Worm (Caenorhabditis elegans) whole organism, late embryonic: ENCODE results near the gene Y38E10A.33.

ENCODE experiments used
- F13H6.1 ChIP-seq: sonication (generic microtip); optimal IDR thresholded peaks from 2 replicates; lab custom pipeline; 2016; ENCODE audit warnings: missing genetic modification characterization, missing compliant biosample characterization
- ahr-1 ChIP-seq: sonication (generic microtip); optimal IDR thresholded peaks from 2 replicates; lab custom pipeline; 2016; ENCODE audit warnings: missing genetic modification characterization, missing compliant biosample characterization
- ceh-18 ChIP-seq: sonication (generic microtip); optimal IDR thresholded peaks from 2 replicates; lab custom pipeline; 2016; ENCODE audit warnings: missing genetic modification characterization, missing compliant biosample characterization
- fkh-10 ChIP-seq: fragments of 150-350 bp; optimal IDR thresholded peaks from 2 replicates; lab custom pipeline; 2014; ENCODE audit warnings: missing biosample characterization, missing genetic modification reagents, missing genetic modification characterization
- hlh-30 ChIP-seq: sonication (generic microtip); optimal IDR thresholded peaks from 2 replicates; lab custom pipeline; 2017; ENCODE audit warnings: antibody characterized with exemption, missing genetic modification characterization, missing compliant biosample characterization; ENCODE audit not compliant: insufficient read depth
- madf-2 ChIP-seq: sonication (generic microtip); optimal IDR thresholded peaks from 2 replicates; lab custom pipeline; 2017; ENCODE audit warnings: missing genetic modification characterization, missing compliant biosample characterization
- nhr-11 ChIP-seq: fragments of 150-350 bp; optimal IDR thresholded peaks from 2 replicates; lab custom pipeline; 2014; ENCODE audit warnings: missing biosample characterization, missing genetic modification characterization
- pha-4 ChIP-seq: fragments of 150-350 bp; optimal IDR thresholded peaks from 2 replicates; lab custom pipeline; 2018; ENCODE audit warnings: missing biosample characterization, missing genetic modification reagents, missing genetic modification characterization
- pqm-1 ChIP-seq: sonication (generic microtip); optimal IDR thresholded peaks from 2 replicates; lab custom pipeline; 2016; ENCODE audit warnings: missing genetic modification characterization, missing compliant biosample characterization
- syd-9 ChIP-seq: sonication (generic microtip); optimal IDR thresholded peaks from 2 replicates; lab custom pipeline; 2016; ENCODE audit warnings: mild to moderate bottlenecking, missing genetic modification characterization, moderate library complexity, missing compliant biosample characterization
- ttx-3 ChIP-seq: sonication (generic microtip); optimal IDR thresholded peaks from 2 replicates; lab custom pipeline; 2016; ENCODE audit warnings: missing genetic modification reagents, missing genetic modification characterization, missing compliant biosample characterization
- unc-42 ChIP-seq: sonication (generic microtip); optimal IDR thresholded peaks from 2 replicates; lab custom pipeline; 2016; ENCODE audit warnings: missing genotype, missing genetic modification characterization, missing compliant biosample characterization

- TF ChIP-seq F13H6.1 (tag; lab: Kevin White, UChicago) (no peak), hlh-30 (tag; lab: Kevin White, UChicago) (no peak), pha-4 (no peak), unc-42 (tag; lab: Kevin White, UChicago) (peak; percentile 26), ceh-18 (tag; lab: Kevin White, UChicago) (no peak), ahr-1 (no peak), nhr-11 (tag; lab: Kevin White, UChicago) (no peak), pqm-1 (tag; lab: Kevin White, UChicago) (no peak), fkh-10 (no peak), syd-9 (tag; lab: Kevin White, UChicago) (no peak), madf-2 (tag; lab: Kevin White, UChicago) (no peak), ttx-3 (tag; lab: Kevin White, UChicago) (no peak)
Measured at ce11 chrII:12679635-12680034, at the start of gene Y38E10A.33, which contains the start of gene cox-10.
